Worm (Caenorhabditis elegans) whole organism, L2 larva: ENCODE results near the gene F20B10.3.

ENCODE experiments used
- ZK546.5 ChIP-seq: sonication (generic microtip); optimal IDR thresholded peaks from 2 replicates; lab custom pipeline; 2017; ENCODE audit warnings: missing biosample characterization, missing genetic modification characterization
- aly-2 ChIP-seq: fragments of 150-350 bp; optimal IDR thresholded peaks from 2 replicates; lab custom pipeline; 2014; ENCODE audit warnings: missing biosample characterization, missing genetic modification characterization
- elt-1 ChIP-seq: fragments of 150-350 bp; optimal IDR thresholded peaks from 2 replicates; lab custom pipeline; 2014; ENCODE audit warnings: missing biosample characterization, missing genetic modification characterization
- fos-1 ChIP-seq: fragments of 150-350 bp; optimal IDR thresholded peaks from 2 replicates; lab custom pipeline; 2014; ENCODE audit warnings: missing biosample characterization, missing genetic modification characterization
- mab-5 ChIP-seq: fragments of 150-350 bp; optimal IDR thresholded peaks from 2 replicates; lab custom pipeline; 2014; ENCODE audit warnings: missing biosample characterization, missing genetic modification characterization
- nhr-10 ChIP-seq: sonication (generic microtip); optimal IDR thresholded peaks from 2 replicates; lab custom pipeline; 2017; ENCODE audit warnings: missing biosample characterization, missing genetic modification characterization
- nhr-11 ChIP-seq: fragments of 150-350 bp; optimal IDR thresholded peaks from 2 replicates; lab custom pipeline; 2014; ENCODE audit warnings: missing biosample characterization, missing genetic modification characterization
- nhr-237 ChIP-seq: fragments of 150-350 bp; optimal IDR thresholded peaks from 2 replicates; lab custom pipeline; 2014; ENCODE audit warnings: missing biosample characterization, missing genetic modification characterization
- nhr-25 ChIP-seq: fragments of 150-350 bp; sonication (generic microtip); optimal IDR thresholded peaks from 3 replicates; lab custom pipeline; 2014; ENCODE audit warnings: missing biosample characterization, missing genetic modification characterization
- nhr-77 ChIP-seq: fragments of 150-350 bp; optimal IDR thresholded peaks from 2 replicates; lab custom pipeline; 2014; ENCODE audit warnings: missing biosample characterization, missing genetic modification characterization
- unc-55 ChIP-seq: fragments of 150-350 bp; sonication (generic microtip); optimal IDR thresholded peaks from 3 replicates; lab custom pipeline; 2014; ENCODE audit warnings: missing biosample characterization, missing genetic modification reagents, missing genetic modification characterization
- unc-62 ChIP-seq: fragments of 150-350 bp; optimal IDR thresholded peaks from 2 replicates; lab custom pipeline; 2014; ENCODE audit warnings: missing biosample characterization, missing genetic modification reagents, missing genetic modification characterization
- zag-1 ChIP-seq: fragments of 150-350 bp; optimal IDR thresholded peaks from 2 replicates; lab custom pipeline; 2014; ENCODE audit warnings: missing biosample characterization, missing genetic modification characterization

- TF ChIP-seq mab-5 (no peak), nhr-237 (tag; lab: Kevin White, UChicago) (no peak), nhr-11 (tag; lab: Kevin White, UChicago) (no peak), fos-1 (tag; lab: Kevin White, UChicago) (no peak), unc-62 (GFP tag; lab: Kevin White, UChicago) (no peak), aly-2 (tag; lab: Kevin White, UChicago) (no peak), nhr-77 (no peak), elt-1 (tag; lab: Kevin White, UChicago) (no peak), ZK546.5 (tag; lab: Kevin White, UChicago) (no peak), nhr-10 (tag; lab: Kevin White, UChicago) (no peak), unc-55 (GFP tag; lab: Kevin White, UChicago) (no peak), zag-1 (tag; lab: Kevin White, UChicago) (no peak), nhr-25 (tag; lab: Kevin White, UChicago) (no peak)
These were observed 41.1 kb upstream of the F20B10.3 start for ce11 chrIV:12126740-12127472.
